Fruit fly (Drosophila melanogaster): ENCODE data around the gene Lip2.

Lip2 gene

DNA sequence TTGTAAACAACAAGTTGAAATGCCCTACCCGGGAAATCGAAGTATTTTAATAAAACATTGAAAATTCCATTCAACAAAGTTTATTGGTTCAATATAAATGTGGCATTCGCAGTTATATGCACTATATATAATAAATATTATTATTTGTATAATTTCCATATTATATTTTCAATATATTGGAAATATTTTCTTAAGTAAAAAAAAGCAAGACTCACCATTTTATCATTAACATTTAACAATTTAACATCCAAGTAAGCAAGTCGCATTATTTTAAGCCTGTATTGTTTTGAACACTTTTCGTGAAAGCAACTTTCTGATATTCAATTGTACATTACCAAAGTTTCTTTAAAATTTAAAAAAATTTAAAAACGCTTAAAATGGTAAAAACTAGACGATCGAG is 51.3 kb downstream of the Lip2 start, which contains the start of gene CG45690:
Gene CG45690 (plus strand): TSS at position 301 of the 400 bp plus-strand sequence.
- TF ChIP-seq usp (GFP tag; optimal IDR thresholded peaks at IDR 0.05) (no peak), dl (GFP tag; optimal IDR thresholded peaks at IDR 0.05; ENCODE audit: insufficient read depth in 1 of 2, partially characterized antibody in 2 of 2) (no peak), sv (GFP tag; optimal IDR thresholded peaks at IDR 0.05) (no peak), Vsx2 (GFP tag; optimal IDR thresholded peaks at IDR 0.05; ENCODE audit: partially characterized antibody) (no peak), Hr78 (GFP tag; optimal IDR thresholded peaks at IDR 0.05) (no peak), Rel (GFP tag; optimal IDR thresholded peaks at IDR 0.05) (no peak), Rel (tag; optimal IDR thresholded peaks at IDR 0.05) (no peak), dmrt93B (GFP tag; optimal IDR thresholded peaks at IDR 0.05) (no peak)

DNA sequence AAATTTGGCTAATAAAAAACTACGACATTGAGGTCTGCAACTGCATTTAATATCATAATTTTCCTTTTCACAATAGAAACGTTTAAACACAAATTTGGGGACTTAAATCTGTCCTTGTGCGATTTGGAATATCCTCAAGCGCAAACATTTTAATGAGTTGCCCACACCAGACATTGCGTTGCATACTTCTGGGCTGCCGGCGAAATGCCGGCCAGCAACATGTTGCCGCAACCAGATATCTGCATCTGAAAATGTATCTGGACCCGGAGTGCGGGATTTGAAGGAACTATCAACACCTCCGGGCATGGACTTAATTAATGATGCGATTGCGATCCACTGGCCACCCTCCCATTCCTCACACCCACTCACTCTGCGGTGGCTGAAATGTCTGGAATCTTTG is 54.7 kb downstream of the Lip2 start:
- TF ChIP-seq OdsH (GFP tag; optimal IDR thresholded peaks at IDR 0.05) (no peak), Sp1 (GFP tag; optimal IDR thresholded peaks at IDR 0.05) (no peak), Abd-B (GFP tag; optimal IDR thresholded peaks at IDR 0.05) (no peak), woc (GFP tag; optimal IDR thresholded peaks at IDR 0.05) (no peak), Dif (GFP tag; optimal IDR thresholded peaks at IDR 0.05; ENCODE audit: partially characterized antibody) (no peak)

Data from whole organism, wandering third instar larva.